Fruit fly (Drosophila melanogaster) whole organism, prepupa: Measurements from ENCODE around the gene CG9393.

ENCODE experiments used
- CG11294 ChIP-seq: fragments of 200-800 bp; sonication (Bioruptor generic); IDR thresholded peaks from 2 replicates; pipeline ENCODE4 v1.3.6; 2022; ENCODE audit warnings: missing biosample characterization, missing genetic modification characterization
- CG11762 ChIP-seq: fragments of 200-800 bp; sonication (Bioruptor generic); optimal IDR thresholded peaks from 3 replicates; lab custom pipeline; 2016; ENCODE audit warnings: missing biosample characterization, missing genetic modification characterization; ENCODE audit not compliant: insufficient read depth
- CG11902 ChIP-seq: fragments of 200-800 bp; sonication (Bioruptor generic); optimal IDR thresholded peaks from 3 replicates; lab custom pipeline; 2016; ENCODE audit warnings: missing biosample characterization, missing genetic modification characterization
- CG15336 ChIP-seq: fragments of 200-800 bp; sonication (Bioruptor generic); IDR thresholded peaks from 2 replicates; pipeline ENCODE4 v1.3.6; 2022; ENCODE audit warnings: missing biosample characterization, missing genetic modification characterization
- CG1621 ChIP-seq: fragments of 200-800 bp; sonication (Bioruptor generic); optimal IDR thresholded peaks from 3 replicates; lab custom pipeline; 2018; ENCODE audit warnings: missing biosample characterization, mild to moderate bottlenecking, missing genetic modification characterization
- CG16779 ChIP-seq: fragments of 200-800 bp; sonication (Bioruptor generic); optimal IDR thresholded peaks from 3 replicates; lab custom pipeline; 2017; ENCODE audit warnings: missing biosample characterization, mild to moderate bottlenecking, missing genetic modification characterization
- CG3032 ChIP-seq: fragments of 200-800 bp; optimal IDR thresholded peaks from 2 replicates; lab custom pipeline; 2019; ENCODE audit warnings: missing biosample characterization, mild to moderate bottlenecking, missing genetic modification characterization, moderate library complexity
- CG32006 ChIP-seq: fragments of 200-800 bp; sonication (Bioruptor generic); optimal IDR thresholded peaks from 3 replicates; lab custom pipeline; 2017; ENCODE audit warnings: missing biosample characterization, mild to moderate bottlenecking, missing genetic modification characterization
- CG34406 ChIP-seq: fragments of 200-800 bp; sonication (Bioruptor generic); optimal IDR thresholded peaks from 3 replicates; lab custom pipeline; 2016; ENCODE audit warnings: missing biosample characterization, missing genetic modification characterization
- CG4318 ChIP-seq: fragments of 200-800 bp; sonication (Bioruptor generic); optimal IDR thresholded peaks from 3 replicates; lab custom pipeline; 2017; ENCODE audit warnings: missing biosample characterization, mild to moderate bottlenecking, missing genetic modification characterization
- CG6163 ChIP-seq: fragments of 200-800 bp; sonication (Bioruptor generic); IDR thresholded peaks from 3 replicates; pipeline ENCODE4 v1.3.6; 2022; ENCODE audit warnings: missing biosample characterization, missing genetic modification characterization
- CG6276 ChIP-seq: fragments of 200-800 bp; sonication (Bioruptor generic); optimal IDR thresholded peaks from 2 replicates; lab custom pipeline; 2017; ENCODE audit warnings: missing biosample characterization, mild to moderate bottlenecking, missing genetic modification characterization
- CG6854 ChIP-seq: fragments of 200-800 bp; sonication (Bioruptor generic); optimal IDR thresholded peaks from 2 replicates; lab custom pipeline; 2017; ENCODE audit warnings: missing biosample characterization, mild to moderate bottlenecking, missing genetic modification characterization
- CG8119 ChIP-seq: fragments of 200-800 bp; sonication (Bioruptor generic); IDR thresholded peaks from 3 replicates; pipeline ENCODE4 v1.3.6; 2022; ENCODE audit warnings: missing biosample characterization, missing genetic modification characterization
- CG8319 ChIP-seq: fragments of 200-800 bp; sonication (Bioruptor generic); optimal IDR thresholded peaks from 3 replicates; lab custom pipeline; 2016; ENCODE audit warnings: missing biosample characterization, missing genetic modification characterization
- CG8632 ChIP-seq: fragments of 200-800 bp; sonication (Bioruptor generic); optimal IDR thresholded peaks from 3 replicates; lab custom pipeline; 2016; ENCODE audit warnings: missing biosample characterization, missing genetic modification characterization
- CG9139 ChIP-seq: fragments of 200-800 bp; sonication (Bioruptor generic); optimal IDR thresholded peaks from 3 replicates; lab custom pipeline; 2017; ENCODE audit warnings: missing biosample characterization, mild to moderate bottlenecking, missing genetic modification characterization
- Eip78C ChIP-seq: fragments of 200-800 bp; sonication (Bioruptor generic); peaks from one replicate; lab custom pipeline; 2016; ENCODE audit warnings: missing biosample characterization, missing genetic modification characterization
- Hr38 ChIP-seq: sonication (Bioruptor generic); optimal IDR thresholded peaks from 2 replicates; lab custom pipeline; 2016; ENCODE audit warnings: missing biosample characterization, missing genetic modification characterization
- Hr4 ChIP-seq: fragments of 200-800 bp; sonication (Bioruptor generic); optimal IDR thresholded peaks from 3 replicates; lab custom pipeline; 2016; ENCODE audit warnings: missing biosample characterization, missing genetic modification characterization
- Lpt ChIP-seq: fragments of 200-800 bp; sonication (Bioruptor generic); optimal IDR thresholded peaks from 3 replicates; lab custom pipeline; 2016; ENCODE audit warnings: missing biosample characterization, missing genetic modification characterization
- Met ChIP-seq: fragments of 200-800 bp; sonication (Bioruptor generic); optimal IDR thresholded peaks from 3 replicates; lab custom pipeline; 2016; ENCODE audit warnings: missing biosample characterization, missing genetic modification characterization
- OdsH ChIP-seq: fragments of 200-800 bp; sonication (Bioruptor generic); optimal IDR thresholded peaks from 3 replicates; lab custom pipeline; 2016; ENCODE audit warnings: missing biosample characterization, missing genetic modification characterization
- Sox102F ChIP-seq: fragments of 200-800 bp; sonication (Bioruptor generic); optimal IDR thresholded peaks from 2 replicates; lab custom pipeline; 2016; ENCODE audit warnings: missing biosample characterization, mild to moderate bottlenecking, missing genetic modification characterization
- achi ChIP-seq: fragments of 200-800 bp; sonication (Bioruptor generic); optimal IDR thresholded peaks from 3 replicates; lab custom pipeline; 2016; ENCODE audit warnings: missing biosample characterization, missing genetic modification characterization
- cyc ChIP-seq: fragments of 200-800 bp; sonication (Bioruptor generic); optimal IDR thresholded peaks from 3 replicates; lab custom pipeline; 2016; ENCODE audit warnings: missing biosample characterization, missing genetic modification characterization
- dac ChIP-seq: fragments of 200-800 bp; sonication (Bioruptor generic); optimal IDR thresholded peaks from 2 replicates; lab custom pipeline; 2017; ENCODE audit warnings: missing biosample characterization, mild to moderate bottlenecking, missing genetic modification characterization
- dsx ChIP-seq: fragments of 200-800 bp; optimal IDR thresholded peaks from 3 replicates; lab custom pipeline; 2019; ENCODE audit warnings: missing biosample characterization, mild to moderate bottlenecking, missing genetic modification characterization, moderate library complexity; ENCODE audit not compliant: poor library complexity, severe bottlenecking
- esn ChIP-seq: fragments of 200-800 bp; sonication (Bioruptor generic); optimal IDR thresholded peaks from 2 replicates; lab custom pipeline; 2016; ENCODE audit warnings: missing biosample characterization, mild to moderate bottlenecking, missing genetic modification characterization, moderate library complexity
- fd59A ChIP-seq: fragments of 200-800 bp; sonication (Bioruptor generic); optimal IDR thresholded peaks from 2 replicates; lab custom pipeline; 2017; ENCODE audit warnings: missing biosample characterization, mild to moderate bottlenecking, missing genetic modification characterization, missing genetic modification reagents
- fd85E ChIP-seq: fragments of 200-800 bp; sonication (Bioruptor generic); optimal IDR thresholded peaks from 3 replicates; lab custom pipeline; 2016; ENCODE audit warnings: missing biosample characterization, missing genetic modification characterization
- fkh ChIP-seq: fragments of 200-800 bp; sonication (Bioruptor generic); optimal IDR thresholded peaks from 3 replicates; lab custom pipeline; 2017; ENCODE audit warnings: missing biosample characterization, mild to moderate bottlenecking, missing genetic modification characterization, moderate library complexity
- lz ChIP-seq: fragments of 200-800 bp; sonication (Bioruptor generic); optimal IDR thresholded peaks from 3 replicates; lab custom pipeline; 2016; ENCODE audit warnings: missing biosample characterization, missing genetic modification characterization
- spab ChIP-seq: fragments of 200-800 bp; sonication (Bioruptor generic); optimal IDR thresholded peaks from 2 replicates; lab custom pipeline; 2017; ENCODE audit warnings: missing biosample characterization, mild to moderate bottlenecking, missing genetic modification characterization, missing genetic modification reagents
- ss ChIP-seq, 2 experiments: fragments of 200-800 bp; sonication (Bioruptor generic); optimal IDR thresholded peaks; 2 replicates in 1 of 2; 3 replicates in 1 of 2; lab custom pipeline; 2017 to 2018; ENCODE audit warnings: mild to moderate bottlenecking in 2 of 2, missing biosample characterization in 2 of 2, missing genetic modification characterization in 2 of 2, moderate library complexity in 1 of 2

CG9393 gene

DNA sequence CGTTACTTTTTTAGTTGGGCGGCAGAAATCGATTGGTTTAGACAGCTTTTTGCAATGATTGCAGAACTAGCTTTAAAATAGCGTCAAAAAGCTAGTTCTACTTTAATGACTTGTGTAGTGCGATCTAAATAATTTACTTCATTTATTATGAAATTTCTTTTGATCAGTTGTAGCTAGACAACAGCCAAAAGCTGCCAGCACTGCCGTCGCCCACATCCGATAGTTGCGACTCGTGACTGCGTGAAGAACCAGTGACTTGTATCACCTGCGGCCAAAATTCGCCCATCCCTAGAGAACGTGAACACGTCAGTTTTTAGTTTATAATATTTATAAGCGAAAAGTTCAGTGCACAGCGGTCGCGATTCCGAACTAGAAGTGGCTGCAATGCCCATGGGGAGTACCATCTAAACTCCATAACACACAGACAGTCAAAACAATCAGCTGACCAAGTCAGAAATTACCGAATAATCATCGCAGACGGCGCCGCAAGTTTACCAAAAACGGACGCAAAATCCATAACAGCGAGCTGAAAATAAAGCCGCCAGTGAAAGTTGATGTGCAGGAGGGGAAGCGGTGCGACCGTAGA lies 23.3 kb upstream of the CG9393 start, which contains the start of gene P58IPK (continued):
- TF ChIP-seq fd59A (GFP tag; lab: Kevin White, UChicago), result no peak
- peak; percentile 30; the same call in 1 of the 3 replicates for TF ChIP-seq CG6163 (GFP tag; lab: Robert Waterston, UW)
- TF ChIP-seq CG9139 (GFP tag; lab: Kevin White, UChicago), result no peak
- peak; percentile 29 for TF ChIP-seq cyc (GFP tag; lab: Kevin White, UChicago)
- no peak for TF ChIP-seq CG11762 (GFP tag; lab: Kevin White, UChicago)
- no peak for TF ChIP-seq CG11902
- TF ChIP-seq ss (GFP tag; optimal IDR thresholded peaks at IDR 0.05; lab: Kevin White, UChicago), result no peak
- no peak for TF ChIP-seq CG8119 (GFP tag; lab: Robert Waterston, UW)
- no peak for TF ChIP-seq CG11294 (GFP tag; lab: Robert Waterston, UW)
- TF ChIP-seq CG8632, result no peak
- TF ChIP-seq Hr38 (GFP tag; lab: Kevin White, UChicago), result no peak
- peak; percentile 68 for TF ChIP-seq lz (GFP tag; lab: Kevin White, UChicago)
- peak; percentile 28 for TF ChIP-seq CG6854 (GFP tag; lab: Kevin White, UChicago)
- no peak for TF ChIP-seq CG1621 (tag; lab: Kevin White, UChicago)
- peak; percentile 48 for TF ChIP-seq Hr4 (GFP tag; lab: Kevin White, UChicago)
- no peak for TF ChIP-seq CG8319 (GFP tag; lab: Kevin White, UChicago)
- peak; percentile 46 for TF ChIP-seq achi
- TF ChIP-seq Sox102F (GFP tag; lab: Kevin White, UChicago), result no peak
- no peak for TF ChIP-seq dac (GFP tag; lab: Kevin White, UChicago)
- TF ChIP-seq esn (GFP tag; lab: Kevin White, UChicago), result peak; percentile 61
- no peak for TF ChIP-seq CG6276 (GFP tag; lab: Kevin White, UChicago)
- TF ChIP-seq, all 60 proteins: peak for 26

DNA sequence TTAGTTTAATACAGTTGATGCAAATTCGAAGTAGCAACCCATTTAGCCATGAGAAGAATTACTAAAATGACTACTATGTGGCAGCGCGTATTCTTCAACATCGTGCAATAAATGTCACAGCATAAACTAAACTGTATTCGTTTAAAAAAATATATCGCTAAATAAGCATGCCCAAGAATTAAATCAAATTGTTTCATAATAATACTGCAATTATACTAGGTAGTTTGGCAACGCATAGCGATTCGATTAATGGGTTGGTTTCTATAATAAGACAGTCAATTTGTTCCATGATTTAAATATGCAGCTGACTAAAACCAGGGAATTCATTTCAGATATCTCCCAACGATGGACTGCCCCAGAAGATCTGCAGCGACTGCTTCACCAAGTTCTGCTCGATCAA lies 19.6 kb upstream of the CG9393 start, which contains the start of gene CG33654:
TSS of gene CG33654 (minus strand) at position 101 of the 400 bp plus-strand sequence.
- TF ChIP-seq CG6854 (GFP tag; lab: Kevin White, UChicago) (no peak), OdsH (no peak), dac (GFP tag; lab: Kevin White, UChicago) (no peak), lz (GFP tag; lab: Kevin White, UChicago) (no peak), CG34406 (no peak), Sox102F (GFP tag; lab: Kevin White, UChicago) (no peak), Hr38 (GFP tag; lab: Kevin White, UChicago) (no peak), Met (GFP tag; lab: Kevin White, UChicago) (no peak), CG4318 (GFP tag; lab: Kevin White, UChicago) (no peak), CG16779 (tag; lab: Kevin White, UChicago) (no peak), fd85E (no peak), spab (GFP tag; lab: Kevin White, UChicago) (no peak), achi (no peak), Lpt (GFP tag; lab: Kevin White, UChicago) (no peak), CG11294 (GFP tag; lab: Robert Waterston, UW) (no peak)

DNA sequence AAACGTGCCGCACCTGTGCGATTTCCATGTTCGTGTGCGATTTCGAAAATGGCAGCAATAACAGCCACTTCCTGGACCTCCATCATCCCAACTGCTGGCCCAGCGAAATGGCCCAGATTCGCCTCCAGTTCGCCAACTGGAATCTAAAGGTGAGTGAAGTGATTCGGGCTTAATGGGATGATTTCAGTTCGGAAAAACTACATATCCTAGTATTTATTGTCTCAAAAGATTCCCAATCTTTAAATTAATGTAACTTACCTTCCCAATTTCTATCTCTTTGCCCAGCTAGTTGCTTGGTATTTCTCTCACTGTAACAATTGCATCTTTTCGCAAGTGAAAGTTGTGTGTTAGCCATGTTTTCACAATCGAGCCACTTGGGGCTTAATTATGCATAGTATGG lies 18.5 kb upstream of the CG9393 start:
- TF ChIP-seq Eip78C (GFP tag; lab: Kevin White, UChicago), result peak; percentile 52
- TF ChIP-seq fkh (GFP tag; lab: Kevin White, UChicago), result no peak
- TF ChIP-seq Hr4 (GFP tag; lab: Kevin White, UChicago), result peak; percentile 74
- no peak for TF ChIP-seq CG3032 (tag; lab: Kevin White, UChicago)
- peak; percentile 42; the same call in 1 of the 2 replicates for TF ChIP-seq CG15336 (GFP tag; lab: Robert Waterston, UW)
- no peak for TF ChIP-seq dsx
- peak; percentile 65 for TF ChIP-seq CG32006 (GFP tag; lab: Kevin White, UChicago)
- 0 out of 3 replicates have a peak, but pooled peaks have one; percentile 43 for TF ChIP-seq CG8119 (GFP tag; lab: Robert Waterston, UW)
